Worm (Caenorhabditis elegans): ENCODE results near the gene cas-1.
"Not testable (repeated sequence)": the region's sequence is repeated elsewhere in the genome, so short reads cannot be mapped to it uniquely, and the experiment has no call there.

The cas-1 gene

DNA sequence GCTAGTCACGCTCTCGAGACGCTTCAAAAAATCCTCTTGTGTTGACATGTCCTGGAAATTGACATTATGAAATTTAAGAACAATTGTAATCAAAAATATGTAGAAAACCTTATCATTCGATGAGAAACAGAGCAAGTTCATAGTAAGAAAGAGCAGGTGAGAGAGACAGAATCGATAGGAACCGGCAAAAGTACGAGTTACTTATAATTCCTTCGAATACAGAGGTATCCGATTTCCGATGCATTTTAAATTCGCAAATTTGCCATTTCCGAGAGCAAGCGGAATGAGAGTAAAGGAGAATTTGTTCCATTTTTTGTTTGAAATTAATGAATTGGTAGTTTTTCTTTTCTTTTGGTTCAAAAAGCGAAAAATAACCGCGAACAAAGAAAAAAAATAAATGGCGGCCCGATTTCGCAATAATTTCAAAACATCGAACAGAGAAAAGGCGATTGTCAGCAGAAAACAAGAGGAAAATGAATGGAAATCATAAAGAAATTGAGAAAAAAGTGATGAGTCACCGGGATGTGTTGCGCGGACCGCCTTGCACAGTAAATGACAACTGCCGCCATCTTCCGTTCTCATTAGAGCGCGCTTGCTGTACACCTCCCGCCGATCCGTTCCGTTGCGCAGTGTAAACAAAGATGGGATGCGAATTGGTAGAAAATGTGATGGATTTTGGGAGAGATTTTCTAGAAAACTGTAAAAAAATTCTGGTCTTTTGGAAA, at the start of gene cas-1:
cas-1 (minus strand) TSS at position 51 of the 725 bp plus-strand sequence.
- no peak for TF ChIP-seq dao-5 (tag; optimal IDR thresholded peaks at IDR 0.05)
- TF ChIP-seq him-1 (tag; optimal IDR thresholded peaks at IDR 0.05): no peak
- TF ChIP-seq W03F9.2 (tag; optimal IDR thresholded peaks at IDR 0.05): no peak

DNA sequence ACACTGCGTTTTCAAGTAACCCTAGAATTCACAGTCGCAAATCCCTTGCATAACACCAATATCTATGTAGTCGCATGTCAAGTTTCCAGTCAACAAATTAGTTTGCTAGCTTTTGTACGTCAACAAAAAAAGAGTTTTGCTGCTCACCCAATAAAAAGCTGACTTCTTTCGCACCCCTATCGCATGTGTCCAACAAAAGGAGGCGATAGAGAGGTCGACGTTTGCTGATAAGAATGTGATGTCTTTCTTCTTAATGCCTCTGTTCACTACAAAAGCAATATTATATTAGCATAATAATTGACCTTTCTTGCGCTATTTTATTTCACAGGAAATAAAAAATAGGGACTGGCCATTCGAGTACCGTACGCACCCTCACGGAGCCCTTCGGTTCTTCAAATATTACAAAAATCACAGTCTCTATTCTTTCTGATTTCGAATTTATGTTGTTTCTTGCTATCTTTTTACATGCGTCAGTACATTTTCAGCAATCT, 46.5 kb upstream of the cas-1 start, which contains the start of gene T20F7.3:
T20F7.3 (plus strand) TSS at position 441 of the 491 bp plus-strand sequence.
- TF ChIP-seq W03F9.2 (tag; optimal IDR thresholded peaks at IDR 0.05): no peak
- TF ChIP-seq him-1 (tag; optimal IDR thresholded peaks at IDR 0.05): no peak
- TF ChIP-seq dao-5 (tag; optimal IDR thresholded peaks at IDR 0.05): no peak

- TF ChIP-seq dao-5 (tag; optimal IDR thresholded peaks at IDR 0.05) (no peak), W03F9.2 (tag; optimal IDR thresholded peaks at IDR 0.05) (no peak), him-1 (tag; optimal IDR thresholded peaks at IDR 0.05) (no peak)
Observed at ce11 chrX:16844924-16845323, 31.5 kb upstream of the cas-1 start, which contains the start of gene F41G4.8. TSS of gene F41G4.8 (minus strand) at chrX:16845024.

- TF ChIP-seq W03F9.2 (tag; optimal IDR thresholded peaks at IDR 0.05) (no peak), dao-5 (tag; optimal IDR thresholded peaks at IDR 0.05) (no peak), him-1 (tag; optimal IDR thresholded peaks at IDR 0.05) (no peak)
Observed at ce11 chrX:16842935-16843334, 29.5 kb upstream of the cas-1 start.

ce11 chrX:16840738-16841137, 27.3 kb upstream of the cas-1 start, which contains the start of gene dyla-1:
TSS of gene dyla-1 (plus strand) at chrX:16841038.
- TF ChIP-seq W03F9.2 (tag; optimal IDR thresholded peaks at IDR 0.05): no peak
- no peak for TF ChIP-seq him-1 (tag; optimal IDR thresholded peaks at IDR 0.05)
- TF ChIP-seq dao-5 (tag; optimal IDR thresholded peaks at IDR 0.05): no peak

- TF ChIP-seq dao-5 (tag; optimal IDR thresholded peaks at IDR 0.05) (no peak), W03F9.2 (tag; optimal IDR thresholded peaks at IDR 0.05) (no peak), him-1 (tag; optimal IDR thresholded peaks at IDR 0.05) (no peak)
Observed at ce11 chrX:16836304-16836703, 22.8 kb upstream of the cas-1 start, which contains the start of gene F41G4.7. TSS of gene F41G4.7 (minus strand) at chrX:16836404.

ce11 chrX:16834691-16835090, 21.2 kb upstream of the cas-1 start, which contains the start of gene F41G4.13:
TSS of gene F41G4.13 (minus strand) at chrX:16834791.
- TF ChIP-seq dao-5, him-1, W03F9.2 (tag; optimal IDR thresholded peaks at IDR 0.05): not testable (repeated sequence)

ce11 chrX:16826500-16826899, 13.0 kb upstream of the cas-1 start:
- no peak for TF ChIP-seq W03F9.2 (tag; optimal IDR thresholded peaks at IDR 0.05)
- TF ChIP-seq him-1 (tag; optimal IDR thresholded peaks at IDR 0.05): no peak
- TF ChIP-seq dao-5 (tag; optimal IDR thresholded peaks at IDR 0.05): no peak

- TF ChIP-seq W03F9.2 (tag; optimal IDR thresholded peaks at IDR 0.05) (no peak), dao-5 (tag; optimal IDR thresholded peaks at IDR 0.05) (no peak), him-1 (tag; optimal IDR thresholded peaks at IDR 0.05) (no peak)
Observed at ce11 chrX:16825358-16825757, 11.9 kb upstream of the cas-1 start, which contains the start of gene sto-5. TSS of gene sto-5 (minus strand) at chrX:16825458.

- no peak for TF ChIP-seq him-1 (tag; optimal IDR thresholded peaks at IDR 0.05)
- no peak for TF ChIP-seq dao-5 (tag; optimal IDR thresholded peaks at IDR 0.05)
- TF ChIP-seq W03F9.2 (tag; optimal IDR thresholded peaks at IDR 0.05): no peak
Observed at ce11 chrX:16821533-16821932, 8.1 kb upstream of the cas-1 start.

ce11 chrX:16818271-16818670, 4.8 kb upstream of the cas-1 start:
- TF ChIP-seq W03F9.2 (tag; optimal IDR thresholded peaks at IDR 0.05) (no peak), dao-5 (tag; optimal IDR thresholded peaks at IDR 0.05) (no peak), him-1 (tag; optimal IDR thresholded peaks at IDR 0.05) (no peak)

- TF ChIP-seq dao-5 (tag; optimal IDR thresholded peaks at IDR 0.05) (no peak), W03F9.2 (tag; optimal IDR thresholded peaks at IDR 0.05) (no peak)
Observed at ce11 chrX:16816854-16817253, 3.4 kb upstream of the cas-1 start.

- no peak for TF ChIP-seq W03F9.2 (tag; optimal IDR thresholded peaks at IDR 0.05)
- TF ChIP-seq dao-5 (tag; optimal IDR thresholded peaks at IDR 0.05): no peak
- no peak for TF ChIP-seq him-1 (tag; optimal IDR thresholded peaks at IDR 0.05)
Observed at ce11 chrX:16815508-16815907, 2.1 kb upstream of the cas-1 start.

DNA sequence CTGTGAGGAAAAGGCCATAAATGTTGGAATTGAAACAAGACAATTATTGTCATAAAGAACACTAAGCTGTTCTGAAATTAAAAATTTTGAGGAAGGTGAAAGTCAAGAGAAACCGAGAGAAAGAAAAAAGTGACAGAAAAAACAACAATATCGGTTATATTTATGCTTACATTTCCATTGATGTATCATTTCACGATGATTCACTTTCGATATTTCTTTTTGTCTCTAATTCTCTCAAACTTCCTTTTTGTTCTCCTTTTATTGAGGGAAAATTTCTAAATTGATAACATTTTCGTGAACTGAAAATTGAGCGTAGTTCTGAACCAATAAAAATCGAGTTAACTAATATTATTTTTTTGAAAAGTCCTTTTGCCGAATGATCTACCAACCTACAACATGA, 1.5 kb upstream of the cas-1 start:
- TF ChIP-seq dao-5 (tag; optimal IDR thresholded peaks at IDR 0.05) (no peak), him-1 (tag; optimal IDR thresholded peaks at IDR 0.05) (no peak), W03F9.2 (tag; optimal IDR thresholded peaks at IDR 0.05) (no peak)
